ENCODE assay signal across 1 fruit fly cellular context in genomic region chrX:13320697-13321445, dm6.
TF ChIP-seq lines count a peak whose summit lies in the region.

No protein-coding gene starts in this region.

TF ChIP-seq in whole organism, embryonic, 481 proteins besides CTCF, POLR2A, EP300 and RAD21 (continued from another document):
- TF ChIP-seq sqz (GFP tag; optimal IDR thresholded peaks at IDR 0.05; lab: Kevin White, UChicago): peak; percentile 39
- no peak for TF ChIP-seq CG4404 (GFP tag; IDR thresholded peaks at IDR 0.05; lab: Robert Waterston, UW)
- TF ChIP-seq PHDP (tag; optimal IDR thresholded peaks at IDR 0.05; lab: Kevin White, UChicago): peak; percentile 49
- peak; percentile 43 for TF ChIP-seq Sox100B (GFP tag; optimal IDR thresholded peaks at IDR 0.05; lab: Kevin White, UChicago)
- peak; percentile 42 for TF ChIP-seq Sox102F (GFP tag; optimal IDR thresholded peaks at IDR 0.05; lab: Kevin White, UChicago)
- TF ChIP-seq Ssrp (tag; optimal IDR thresholded peaks at IDR 0.05; lab: Kevin White, UChicago): peak; percentile 17
- no peak for TF ChIP-seq CG11696 (GFP tag; IDR thresholded peaks at IDR 0.05; lab: Robert Waterston, UW)
- TF ChIP-seq CG13424 (tag; optimal IDR thresholded peaks at IDR 0.05; lab: Kevin White, UChicago): peak; percentile 9
- peak; percentile 70 for TF ChIP-seq CG3281 (GFP tag; optimal IDR thresholded peaks at IDR 0.05; lab: Kevin White, UChicago)
- TF ChIP-seq CG17568 (GFP tag; optimal IDR thresholded peaks at IDR 0.05; lab: Kevin White, UChicago): no peak
- TF ChIP-seq zfh2 (GFP tag; optimal IDR thresholded peaks at IDR 0.05; lab: Kevin White, UChicago): no peak
- TF ChIP-seq hb (GFP tag; IDR thresholded peaks at IDR 0.05; lab: Robert Waterston, UW; ENCODE audit: partially characterized antibody): no peak
- no peak for TF ChIP-seq CG1832 (GFP tag; optimal IDR thresholded peaks at IDR 0.05; lab: Kevin White, UChicago)
- TF ChIP-seq CG18476 (GFP tag; optimal IDR thresholded peaks at IDR 0.05; lab: Kevin White, UChicago): no peak
- TF ChIP-seq Hr78 (GFP tag; optimal IDR thresholded peaks at IDR 0.05; lab: Kevin White, UChicago): no peak
- no peak for TF ChIP-seq zen (tag; optimal IDR thresholded peaks at IDR 0.05; lab: Kevin White, UChicago)
- TF ChIP-seq CG11456 (GFP tag; IDR thresholded peaks at IDR 0.05; lab: Robert Waterston, UW): no peak
- no peak for TF ChIP-seq CG8281 (tag; optimal IDR thresholded peaks at IDR 0.05; lab: Kevin White, UChicago)
- TF ChIP-seq bowl (GFP tag; IDR thresholded peaks at IDR 0.05; lab: Robert Waterston, UW): no peak
- TF ChIP-seq Hr51 (GFP tag; optimal IDR thresholded peaks at IDR 0.05; lab: Kevin White, UChicago): peak in 1 of 2 experiments; percentile 28
- TF ChIP-seq dpn (GFP tag; optimal IDR thresholded peaks at IDR 0.05; lab: Kevin White, UChicago): peak in 1 of 2 experiments; percentile 25
- TF ChIP-seq sd (tag; optimal IDR thresholded peaks at IDR 0.05; lab: Kevin White, UChicago): no peak
- peak; percentile 70 for TF ChIP-seq CG12769 (tag; optimal IDR thresholded peaks at IDR 0.05; lab: Kevin White, UChicago)
- TF ChIP-seq row (GFP tag; IDR thresholded peaks at IDR 0.05; lab: Robert Waterston, UW): peak; percentile 22; the same call in 1 of the 3 replicates
- peak; percentile 29; the same call in 1 of the 2 replicates for TF ChIP-seq wdn (GFP tag; IDR thresholded peaks at IDR 0.05; lab: Robert Waterston, UW)
- TF ChIP-seq CG31224 (GFP tag; IDR thresholded peaks at IDR 0.05; lab: Robert Waterston, UW): no peak
- TF ChIP-seq wor (GFP tag; IDR thresholded peaks at IDR 0.05; lab: Robert Waterston, UW): no peak
- no peak for TF ChIP-seq bigmax (GFP tag; optimal IDR thresholded peaks at IDR 0.05; lab: Kevin White, UChicago)
- TF ChIP-seq CG6175 (GFP tag; IDR thresholded peaks at IDR 0.05; lab: Robert Waterston, UW): peak; percentile 60; the same call in 1 of the 3 replicates
- TF ChIP-seq inv (GFP tag; IDR thresholded peaks at IDR 0.05; lab: Robert Waterston, UW; ENCODE audit: partially characterized antibody): no peak
- TF ChIP-seq fu2 (GFP tag; optimal IDR thresholded peaks at IDR 0.05; lab: Kevin White, UChicago): no peak
- TF ChIP-seq H15 (GFP tag; IDR thresholded peaks at IDR 0.05; lab: Robert Waterston, UW): no peak
- no peak for TF ChIP-seq CG3726 (GFP tag; IDR thresholded peaks at IDR 0.05; lab: Robert Waterston, UW)
- TF ChIP-seq CG5953 (GFP tag; IDR thresholded peaks at IDR 0.05; lab: Robert Waterston, UW): no peak
- TF ChIP-seq CG4820 (GFP tag; optimal IDR thresholded peaks at IDR 0.05; lab: Kevin White, UChicago): no peak
- no peak for TF ChIP-seq CG6791 (GFP tag; IDR thresholded peaks at IDR 0.05; lab: Robert Waterston, UW; ENCODE audit: partially characterized antibody)
- no peak for TF ChIP-seq Nf-YA (GFP tag; IDR thresholded peaks at IDR 0.05; lab: Robert Waterston, UW)
- no peak for TF ChIP-seq Sry-β (GFP tag; optimal IDR thresholded peaks at IDR 0.05; lab: Kevin White, UChicago)
- TF ChIP-seq CG18764 (GFP tag; optimal IDR thresholded peaks at IDR 0.05; lab: Kevin White, UChicago): no peak
- TF ChIP-seq CG15514 (GFP tag; optimal IDR thresholded peaks at IDR 0.05; lab: Kevin White, UChicago): no peak
- TF ChIP-seq sens-2 (GFP tag; IDR thresholded peaks at IDR 0.05; lab: Robert Waterston, UW): no peak
- peak; percentile 29 for TF ChIP-seq nmo (GFP tag; optimal IDR thresholded peaks at IDR 0.05; lab: Kevin White, UChicago)
- TF ChIP-seq CG12155 (GFP tag; optimal IDR thresholded peaks at IDR 0.05; lab: Kevin White, UChicago): peak; percentile 22
- TF ChIP-seq CG8388 (GFP tag; optimal IDR thresholded peaks at IDR 0.05; lab: Kevin White, UChicago): peak; percentile 26
- no peak for TF ChIP-seq CG31365 (tag; optimal IDR thresholded peaks at IDR 0.05; lab: Kevin White, UChicago)
- TF ChIP-seq jumu (GFP tag; optimal IDR thresholded peaks at IDR 0.05; lab: Kevin White, UChicago): no peak
- TF ChIP-seq CG11723 (GFP tag; optimal IDR thresholded peaks at IDR 0.05; lab: Kevin White, UChicago): no peak
- TF ChIP-seq CG2889 (GFP tag; IDR thresholded peaks at IDR 0.05; lab: Robert Waterston, UW): no peak
- no peak for TF ChIP-seq D19B (GFP tag; optimal IDR thresholded peaks at IDR 0.05; lab: Kevin White, UChicago)
- TF ChIP-seq tap (tag; optimal IDR thresholded peaks at IDR 0.05; lab: Kevin White, UChicago): no peak
- TF ChIP-seq tin (GFP tag; optimal IDR thresholded peaks at IDR 0.05; lab: Kevin White, UChicago): no peak
- no peak for TF ChIP-seq br (optimal IDR thresholded peaks at IDR 0.05; lab: Kevin White, UChicago)
- no peak for TF ChIP-seq trh (GFP tag; optimal IDR thresholded peaks at IDR 0.05; lab: Kevin White, UChicago)
- no peak for TF ChIP-seq dati (GFP tag; IDR thresholded peaks at IDR 0.05; lab: Robert Waterston, UW)
- no peak for TF ChIP-seq tup (GFP tag; optimal IDR thresholded peaks at IDR 0.05; lab: Kevin White, UChicago)
